Worm (Caenorhabditis elegans) whole organism, L4 larva: ENCODE results near the gene W08F4.7.

Experiments used
- F26F4.8 ChIP-seq: fragments of 200-800 bp; sonication (Bioruptor generic); conservative IDR thresholded peaks from 2 replicates; pipeline ENCODE4 v1.3.6; 2022; ENCODE audit warnings: missing genetic modification characterization, missing compliant biosample characterization
- F49E8.2 ChIP-seq: sonication (generic microtip); optimal IDR thresholded peaks from 2 replicates; lab custom pipeline; 2016; ENCODE audit warnings: missing compliant biosample characterization, mild to moderate bottlenecking, missing genetic modification characterization, borderline replicate concordance
- Y105C5A.15 ChIP-seq: fragments of 200-800 bp; sonication (Bioruptor generic); IDR thresholded peaks from 2 replicates; pipeline ENCODE4 v1.3.6; 2022; ENCODE audit warnings: missing genetic modification characterization, missing compliant biosample characterization
- Y48G9A.11 ChIP-seq: fragments of 200-800 bp; sonication (Bioruptor generic); IDR thresholded peaks from 2 replicates; pipeline ENCODE4 v1.3.6; 2022; ENCODE audit warnings: missing genetic modification reagents, missing genetic modification characterization, missing compliant biosample characterization
- ZK546.5 ChIP-seq, 2 experiments: sonication (generic microtip); optimal IDR thresholded peaks; 2 replicates each; lab custom pipeline; 2017; ENCODE audit warnings: missing biosample characterization in 2 of 2, missing genetic modification characterization in 2 of 2
- aha-1 ChIP-seq: fragments of 150-350 bp; peaks from one replicate; lab custom pipeline; 2014; ENCODE audit warnings: missing biosample characterization, missing genetic modification characterization
- aly-2 ChIP-seq: sonication (generic microtip); optimal IDR thresholded peaks from 2 replicates; lab custom pipeline; 2018; ENCODE audit warnings: missing biosample characterization, missing genetic modification characterization
- ama-1 ChIP-seq: fragments of 150-350 bp; optimal IDR thresholded peaks from 2 replicates; lab custom pipeline; 2014; ENCODE audit warnings: inconsistent platforms, mixed read lengths
- ceh-62 ChIP-seq: sonication (generic microtip); optimal IDR thresholded peaks from 2 replicates; lab custom pipeline; 2017; ENCODE audit warnings: missing biosample characterization, missing genetic modification characterization
- ceh-82 ChIP-seq: sonication (generic microtip); optimal IDR thresholded peaks from 2 replicates; lab custom pipeline; 2017; ENCODE audit warnings: missing biosample characterization, missing genetic modification characterization
- ces-1 ChIP-seq: fragments of 150-350 bp; sonication (generic microtip); optimal IDR thresholded peaks from 4 replicates; lab custom pipeline; 2014; ENCODE audit warnings: missing biosample characterization, missing genetic modification reagents, missing genetic modification characterization
- daf-12 ChIP-seq: fragments of 150-350 bp; optimal IDR thresholded peaks from 2 replicates; lab custom pipeline; 2014; ENCODE audit warnings: missing biosample characterization, missing genetic modification reagents, missing genetic modification characterization
- daf-16 ChIP-seq, 3 experiments: sonication (generic microtip); optimal IDR thresholded peaks; 2 replicates each; lab custom pipeline; 2016 to 2017; ENCODE audit warnings: missing genetic modification characterization in 3 of 3, missing genetic modification reagents in 3 of 3, mild to moderate bottlenecking in 2 of 3, missing compliant biosample characterization in 2 of 3, missing biosample characterization in 1 of 3, moderate library complexity in 1 of 3
- daf-19 ChIP-seq: fragments of 200-800 bp; sonication (Bioruptor generic); conservative IDR thresholded peaks from 2 replicates; pipeline ENCODE4 v1.3.6; 2022; ENCODE audit warnings: missing genetic modification characterization, missing compliant biosample characterization
- daf-8 ChIP-seq: fragments of 200-800 bp; sonication (Bioruptor generic); IDR thresholded peaks from 2 replicates; pipeline ENCODE4 v1.3.6; 2022; ENCODE audit warnings: missing genetic modification characterization, missing compliant biosample characterization
- dmd-6 ChIP-seq: fragments of 200-800 bp; sonication (Bioruptor generic); IDR thresholded peaks from 2 replicates; pipeline ENCODE4 v1.3.6; 2022; ENCODE audit warnings: missing genetic modification reagents, missing genetic modification characterization, missing compliant biosample characterization
- dpl-1 ChIP-seq: fragments of 150-350 bp; optimal IDR thresholded peaks from 2 replicates; lab custom pipeline; 2014; ENCODE audit warnings: missing biosample characterization, missing genetic modification reagents, missing genetic modification characterization
- dve-1 ChIP-seq: sonication (generic microtip); optimal IDR thresholded peaks from 2 replicates; lab custom pipeline; 2017; ENCODE audit warnings: antibody characterized with exemption, mild to moderate bottlenecking, missing genetic modification characterization, missing compliant biosample characterization; ENCODE audit not compliant: insufficient read depth
- egl-27 ChIP-seq: sonication (generic microtip); optimal IDR thresholded peaks from 3 replicates; lab custom pipeline; 2017; ENCODE audit warnings: missing biosample characterization, missing genetic modification reagents, missing genetic modification characterization
- gei-8 ChIP-seq: fragments of 200-800 bp; sonication (Bioruptor generic); optimal IDR thresholded peaks from 2 replicates; lab custom pipeline; 2018; ENCODE audit warnings: mild to moderate bottlenecking, missing genetic modification characterization, missing compliant biosample characterization
- hif-1 ChIP-seq, 2 experiments: sonication (generic microtip); optimal IDR thresholded peaks; 2 replicates each; lab custom pipeline; 2016 to 2017; ENCODE audit warnings: missing compliant biosample characterization in 2 of 2, missing genetic modification characterization in 2 of 2, missing genetic modification reagents in 2 of 2, missing genotype in 2 of 2, mild to moderate bottlenecking in 1 of 2
- hlh-30 ChIP-seq: sonication (generic microtip); optimal IDR thresholded peaks from 2 replicates; lab custom pipeline; 2017; ENCODE audit warnings: antibody characterized with exemption, mild to moderate bottlenecking, missing genetic modification characterization, missing compliant biosample characterization; ENCODE audit not compliant: insufficient read depth
- hmg-1.1 ChIP-seq: fragments of 200-800 bp; sonication (Bioruptor generic); IDR thresholded peaks from 2 replicates; pipeline ENCODE4 v1.3.6; 2022; ENCODE audit warnings: missing genetic modification reagents, missing genetic modification characterization, missing compliant biosample characterization
- lim-7 ChIP-seq: fragments of 200-800 bp; sonication (Bioruptor generic); IDR thresholded peaks from 2 replicates; pipeline ENCODE4 v1.3.6; 2022; ENCODE audit warnings: missing genetic modification characterization, missing compliant biosample characterization
- lin-29 ChIP-seq: fragments of 200-800 bp; sonication (Bioruptor generic); IDR thresholded peaks from 2 replicates; pipeline ENCODE4 v1.3.6; 2022; ENCODE audit warnings: missing genetic modification reagents, missing genetic modification characterization, missing compliant biosample characterization
- lin-38 ChIP-seq: fragments of 200-800 bp; sonication (Bioruptor generic); IDR thresholded peaks from 2 replicates; pipeline ENCODE4 v1.3.6; 2022; ENCODE audit warnings: missing genetic modification reagents, missing genetic modification characterization, missing compliant biosample characterization
- lin-39 ChIP-seq: fragments of 150-350 bp; optimal IDR thresholded peaks from 2 replicates; lab custom pipeline; 2014; ENCODE audit warnings: missing biosample characterization, missing genetic modification reagents, missing genetic modification characterization
- madf-9 ChIP-seq: fragments of 200-800 bp; sonication (Bioruptor generic); conservative IDR thresholded peaks from 2 replicates; pipeline ENCODE4 v1.3.6; 2022; ENCODE audit warnings: missing genetic modification reagents, missing genetic modification characterization, missing compliant biosample characterization
- mdl-1 ChIP-seq, 2 experiments: fragments of 150-350 bp in 1 of 2; sonication (generic microtip) in 1 of 2; optimal IDR thresholded peaks; 2 replicates each; lab custom pipeline; 2014 to 2017; ENCODE audit warnings: missing biosample characterization in 2 of 2, missing genetic modification characterization in 2 of 2
- mdt-29 ChIP-seq: fragments of 200-800 bp; sonication (Bioruptor generic); IDR thresholded peaks from 2 replicates; pipeline ENCODE4 v1.3.6; 2022; ENCODE audit warnings: missing genetic modification reagents, missing genetic modification characterization, missing compliant biosample characterization
- mep-1 ChIP-seq: fragments of 150-350 bp; sonication (generic microtip); optimal IDR thresholded peaks from 3 replicates; lab custom pipeline; 2014; ENCODE audit warnings: missing biosample characterization, missing genetic modification characterization
- mes-2 ChIP-seq: sonication (generic microtip); optimal IDR thresholded peaks from 2 replicates; lab custom pipeline; 2016; ENCODE audit warnings: missing genotype, mild to moderate bottlenecking, missing genetic modification characterization, missing compliant biosample characterization; ENCODE audit not compliant: poor library complexity, severe bottlenecking
- nhr-11 ChIP-seq: fragments of 150-350 bp; optimal IDR thresholded peaks from 2 replicates; lab custom pipeline; 2014; ENCODE audit warnings: missing biosample characterization, missing genetic modification characterization
- nhr-111 ChIP-seq: fragments of 200-800 bp; sonication (Bioruptor generic); optimal IDR thresholded peaks from 2 replicates; lab custom pipeline; 2018; ENCODE audit warnings: mild to moderate bottlenecking, missing genetic modification characterization, missing compliant biosample characterization
- nhr-28 ChIP-seq: fragments of 150-350 bp; optimal IDR thresholded peaks from 2 replicates; lab custom pipeline; 2014; ENCODE audit warnings: missing biosample characterization, missing genetic modification characterization
- nhr-42 ChIP-seq: fragments of 200-800 bp; sonication (Bioruptor generic); IDR thresholded peaks from 2 replicates; pipeline ENCODE4 v1.3.6; 2022; ENCODE audit warnings: missing genetic modification characterization, missing compliant biosample characterization
- nhr-6 ChIP-seq: fragments of 150-350 bp; optimal IDR thresholded peaks from 2 replicates; lab custom pipeline; 2014; ENCODE audit warnings: missing biosample characterization, missing genetic modification characterization
- nhr-77 ChIP-seq: fragments of 150-350 bp; optimal IDR thresholded peaks from 2 replicates; lab custom pipeline; 2014; ENCODE audit warnings: missing biosample characterization, missing genetic modification characterization
- pha-4 ChIP-seq, 2 experiments: fragments of 150-350 bp in 1 of 2; fragments of 200-800 bp in 1 of 2; sonication (Bioruptor generic) in 1 of 2; IDR thresholded peaks in 1 of 2; optimal IDR thresholded peaks in 1 of 2; 2 replicates each; pipeline versions ENCODE4 v1.3.6 to Lab custom; 2014 to 2022; ENCODE audit warnings: missing genetic modification characterization in 2 of 2, missing genetic modification reagents in 2 of 2, missing biosample characterization in 1 of 2, missing compliant biosample characterization in 1 of 2
- php-3 ChIP-seq: fragments of 200-800 bp; sonication (Bioruptor generic); IDR thresholded peaks from 2 replicates; pipeline ENCODE4 v1.3.6; 2022; ENCODE audit warnings: missing genetic modification reagents, missing genetic modification characterization, missing compliant biosample characterization
- rbr-2 ChIP-seq: sonication (generic microtip); optimal IDR thresholded peaks from 2 replicates; lab custom pipeline; 2016; ENCODE audit warnings: missing genotype, missing genetic modification characterization, missing compliant biosample characterization
- sdz-12 ChIP-seq: fragments of 200-800 bp; sonication (Bioruptor generic); optimal IDR thresholded peaks from 2 replicates; lab custom pipeline; 2018; ENCODE audit warnings: mild to moderate bottlenecking, missing genetic modification characterization, missing compliant biosample characterization
- unc-130 ChIP-seq: sonication (generic microtip); optimal IDR thresholded peaks from 2 replicates; lab custom pipeline; 2016; ENCODE audit warnings: missing genetic modification reagents, missing genetic modification characterization, missing compliant biosample characterization
- unc-62 ChIP-seq, 3 experiments: fragments of 150-350 bp in 1 of 3; sonication (generic microtip); optimal IDR thresholded peaks in 2 of 3; peaks in 1 of 3; 1 replicate in 1 of 3; 2 replicates in 2 of 3; lab custom pipeline; 2014 to 2017; ENCODE audit warnings: missing biosample characterization in 3 of 3, missing genetic modification characterization in 3 of 3, missing genetic modification reagents in 3 of 3, missing genotype in 1 of 3
- zag-1 ChIP-seq: fragments of 150-350 bp; optimal IDR thresholded peaks from 2 replicates; lab custom pipeline; 2014; ENCODE audit warnings: missing biosample characterization, missing genetic modification characterization
- zip-11 ChIP-seq: fragments of 200-800 bp; sonication (Bioruptor generic); IDR thresholded peaks from 2 replicates; pipeline ENCODE4 v1.3.6; 2022; ENCODE audit warnings: missing genetic modification characterization, missing compliant biosample characterization
- ztf-11 ChIP-seq: fragments of 150-350 bp; optimal IDR thresholded peaks from 2 replicates; lab custom pipeline; 2014; ENCODE audit warnings: missing biosample characterization, missing genetic modification characterization
- ztf-7 ChIP-seq: fragments of 150-350 bp; optimal IDR thresholded peaks from 2 replicates; lab custom pipeline; 2014; ENCODE audit warnings: missing biosample characterization, missing genetic modification characterization

W08F4.7 gene

ce11 chrII:625926-626325 lies 48.4 kb upstream of the W08F4.7 start (continued):
- TF ChIP-seq nhr-111 (no peak), gei-8 (GFP tag; lab: Kevin White, UChicago) (no peak), mdt-29 (GFP tag; lab: Robert Waterston, UW) (no peak), pha-4 (GFP tag; IDR thresholded peaks at IDR 0.05; lab: Robert Waterston, UW) (no peak), pha-4 (tag; optimal IDR thresholded peaks at IDR 0.05; lab: Kevin White, UChicago) (peak; percentile 5), dve-1 (tag; lab: Kevin White, UChicago) (peak; percentile 40), egl-27 (tag; lab: Kevin White, UChicago) (no peak), ceh-82 (tag; lab: Kevin White, UChicago) (no peak), lin-39 (tag; lab: Kevin White, UChicago) (no peak), Y105C5A.15 (GFP tag; lab: Robert Waterston, UW) (no peak), php-3 (GFP tag; lab: Robert Waterston, UW) (no peak), mes-2 (tag; lab: Kevin White, UChicago) (no peak), mdl-1 (tag; optimal IDR thresholded peaks at IDR 0.05; lab: Kevin White, UChicago) (peak in 1 of 2 experiments; percentile 17), daf-8 (no peak), madf-9 (GFP tag; lab: Robert Waterston, UW) (no peak), lim-7 (GFP tag; lab: Robert Waterston, UW) (no peak), lin-29 (no peak), ceh-62 (tag; lab: Kevin White, UChicago) (no peak), aly-2 (tag; lab: Kevin White, UChicago) (no peak), F26F4.8 (GFP tag; lab: Robert Waterston, UW) (no peak), sdz-12 (GFP tag; lab: Kevin White, UChicago) (no peak), unc-130 (GFP tag; lab: Kevin White, UChicago) (no peak), daf-12 (tag; lab: Kevin White, UChicago) (no peak), daf-19 (GFP tag; lab: Robert Waterston, UW) (no peak), nhr-11 (tag; lab: Kevin White, UChicago) (no peak), ztf-7 (tag; lab: Kevin White, UChicago) (no peak), ztf-11 (tag; lab: Kevin White, UChicago) (no peak), nhr-42 (GFP tag; lab: Robert Waterston, UW) (no peak), dpl-1 (GFP tag; lab: Kevin White, UChicago) (peak; percentile 3), daf-16 (GFP tag; optimal IDR thresholded peaks at IDR 0.05; lab: Kevin White, UChicago) (peak in 1 of 2 experiments; percentile 42), daf-16 (tag; optimal IDR thresholded peaks at IDR 0.05; lab: Kevin White, UChicago) (no peak), ces-1 (no peak), ZK546.5 (tag; optimal IDR thresholded peaks at IDR 0.05; lab: Kevin White, UChicago) (no peak), hif-1 (tag; optimal IDR thresholded peaks at IDR 0.05; lab: Kevin White, UChicago) (no peak)

- TF ChIP-seq ama-1 (lab: Kevin White, UChicago) (no peak), aha-1 (peak; percentile 55), Y48G9A.11 (GFP tag; lab: Robert Waterston, UW) (no peak), nhr-77 (tag; lab: Kevin White, UChicago) (no peak)
Measured at ce11 chrII:624443-624842, 46.9 kb upstream of the W08F4.7 start, which contains the start of gene T04B8.5. TSS of gene T04B8.5 (minus strand) at chrII:624543.

ce11 chrII:622478-622877 lies 44.9 kb upstream of the W08F4.7 start:
- peak; percentile 1 for TF ChIP-seq mep-1 (tag; lab: Kevin White, UChicago)
- peak in 1 of 2 experiments; percentile 54 for TF ChIP-seq unc-62 (GFP tag; optimal IDR thresholded peaks at IDR 0.05 in 1 of 2; lab: Kevin White, UChicago)
- no peak for TF ChIP-seq unc-62 (tag; optimal IDR thresholded peaks at IDR 0.05; lab: Kevin White, UChicago)
- no peak for TF ChIP-seq F49E8.2 (tag; lab: Kevin White, UChicago)
- TF ChIP-seq dmd-6 (GFP tag; lab: Robert Waterston, UW): peak; percentile 47; the same call in 1 of the 2 replicates
- no peak for TF ChIP-seq nhr-6
- peak; percentile 27 for TF ChIP-seq nhr-28 (tag; lab: Kevin White, UChicago)
- no peak for TF ChIP-seq zag-1 (tag; lab: Kevin White, UChicago)
- TF ChIP-seq lin-38 (GFP tag; lab: Robert Waterston, UW): no peak
- TF ChIP-seq mes-2 (tag; lab: Kevin White, UChicago): peak; percentile 46
- no peak for TF ChIP-seq egl-27 (tag; lab: Kevin White, UChicago)
- TF ChIP-seq hlh-30: peak; percentile 12
- no peak for TF ChIP-seq rbr-2 (tag; lab: Kevin White, UChicago)
- TF ChIP-seq hmg-1.1 (GFP tag; lab: Robert Waterston, UW): peak; percentile 65
- TF ChIP-seq daf-16 (GFP tag; optimal IDR thresholded peaks at IDR 0.05; lab: Kevin White, UChicago): no peak
- peak; percentile 39 for TF ChIP-seq daf-16 (tag; optimal IDR thresholded peaks at IDR 0.05; lab: Kevin White, UChicago)
- no peak for TF ChIP-seq zip-11 (GFP tag; lab: Robert Waterston, UW)
